Fruit fly (Drosophila melanogaster): ENCODE data around the gene GILT1.

- TF ChIP-seq CG8119 (GFP tag; IDR thresholded peaks at IDR 0.05) (peak; percentile 78), fd59A (GFP tag; optimal IDR thresholded peaks at IDR 0.05) (peak; percentile 20), CG6792 (GFP tag; optimal IDR thresholded peaks at IDR 0.05) (peak; percentile 49), Eip93F (GFP tag; optimal IDR thresholded peaks at IDR 0.05) (no peak), CG3919 (GFP tag; optimal IDR thresholded peaks at IDR 0.05) (peak; percentile 80), salr (GFP tag; optimal IDR thresholded peaks at IDR 0.05) (peak; percentile 18 to 54), achi (GFP tag; optimal IDR thresholded peaks at IDR 0.05) (peak; percentile 74), CG6276 (GFP tag; optimal IDR thresholded peaks at IDR 0.05) (peak; percentile 66), Gug (GFP tag; IDR thresholded peaks at IDR 0.05) (peak; percentile 58), CG34406 (GFP tag; optimal IDR thresholded peaks at IDR 0.05) (peak; percentile 34), Hr4 (GFP tag; optimal IDR thresholded peaks at IDR 0.05) (peak; percentile 77), Blimp-1 (GFP tag; optimal IDR thresholded peaks at IDR 0.05) (no peak)
These were observed 26.8 kb upstream of the GILT1 start for dm6 chr3R:13428341-13429040.

Data from whole organism, prepupa.